Fruit fly (Drosophila melanogaster) whole organism, embryonic: ENCODE results near the gene CG14356.

Experiments used
- Aef1 ChIP-seq: fragments of 200-800 bp; sonication (Bioruptor generic); IDR thresholded peaks from 3 replicates; pipeline ENCODE4 v1.3.6; 2022; ENCODE audit warnings: missing biosample characterization, missing genetic modification characterization
- Atf-2 ChIP-seq: fragments of 200-800 bp; sonication (Bioruptor generic); optimal IDR thresholded peaks from 2 replicates; lab custom pipeline; 2016; ENCODE audit warnings: missing biosample characterization, missing genetic modification characterization
- CG10267 ChIP-seq: fragments of 200-800 bp; sonication (Bioruptor generic); optimal IDR thresholded peaks from 2 replicates; lab custom pipeline; 2018; ENCODE audit warnings: missing biosample characterization, mild to moderate bottlenecking, missing genetic modification characterization, moderate library complexity
- CG10321 ChIP-seq: fragments of 200-800 bp; sonication (Bioruptor generic); IDR thresholded peaks from 2 replicates; pipeline ENCODE4 v1.3.6; 2022; ENCODE audit warnings: missing biosample characterization, missing genetic modification characterization
- CG10462 ChIP-seq: fragments of 200-800 bp; sonication (Bioruptor generic); optimal IDR thresholded peaks from 2 replicates; lab custom pipeline; 2016; ENCODE audit warnings: missing biosample characterization, missing genetic modification characterization
- CG11398 ChIP-seq: fragments of 200-800 bp; sonication (Bioruptor generic); optimal IDR thresholded peaks from 2 replicates; lab custom pipeline; 2016; ENCODE audit warnings: missing biosample characterization, missing genetic modification characterization
- CG12391 ChIP-seq: fragments of 200-800 bp; sonication (Bioruptor generic); optimal IDR thresholded peaks from 3 replicates; lab custom pipeline; 2018; ENCODE audit warnings: missing biosample characterization, mild to moderate bottlenecking, missing genetic modification characterization, moderate library complexity
- CG13287 ChIP-seq: fragments of 200-800 bp; sonication (Bioruptor generic); IDR thresholded peaks from 2 replicates; pipeline ENCODE4 v1.3.6; 2022; ENCODE audit warnings: missing biosample characterization, missing genetic modification characterization; ENCODE audit not compliant: partially characterized antibody
- CG14014 ChIP-seq: fragments of 200-800 bp; sonication (Bioruptor generic); IDR thresholded peaks from 2 replicates; pipeline ENCODE4 v1.3.6; 2022; ENCODE audit warnings: missing biosample characterization, missing genetic modification characterization
- CG15269 ChIP-seq: fragments of 200-800 bp; sonication (Bioruptor generic); optimal IDR thresholded peaks from 2 replicates; lab custom pipeline; 2018; ENCODE audit warnings: missing biosample characterization, mild to moderate bottlenecking, missing genetic modification characterization, moderate library complexity
- CG16813 ChIP-seq: fragments of 200-800 bp; sonication (Bioruptor generic); IDR thresholded peaks from 3 replicates; pipeline ENCODE4 v1.3.6; 2022; ENCODE audit warnings: missing biosample characterization, missing genetic modification characterization; ENCODE audit not compliant: partially characterized antibody
- CG18599 ChIP-seq: fragments of 200-800 bp; sonication (Bioruptor generic); optimal IDR thresholded peaks from 3 replicates; lab custom pipeline; 2017; ENCODE audit warnings: missing biosample characterization, missing genetic modification characterization, mild to moderate bottlenecking, moderate library complexity, missing genetic modification reagents
- CG2199 ChIP-seq: fragments of 200-800 bp; sonication (Bioruptor generic); IDR thresholded peaks from 3 replicates; pipeline ENCODE4 v1.3.6; 2022; ENCODE audit warnings: missing biosample characterization, missing genetic modification characterization
- CG2678 ChIP-seq: fragments of 200-800 bp; sonication (Bioruptor generic); optimal IDR thresholded peaks from 3 replicates; lab custom pipeline; 2019; ENCODE audit warnings: missing biosample characterization, mild to moderate bottlenecking, missing genetic modification characterization, moderate library complexity
- CG2875 ChIP-seq: fragments of 200-800 bp; sonication (Bioruptor generic); optimal IDR thresholded peaks from 2 replicates; lab custom pipeline; 2017; ENCODE audit warnings: missing biosample characterization, mild to moderate bottlenecking, missing genetic modification characterization, missing genetic modification reagents
- CG32767 ChIP-seq: fragments of 200-800 bp; sonication (Bioruptor generic); IDR thresholded peaks from 2 replicates; pipeline ENCODE4 v1.3.6; 2022; ENCODE audit warnings: missing biosample characterization, missing genetic modification characterization
- CG34376 ChIP-seq: fragments of 200-800 bp; sonication (Bioruptor generic); optimal IDR thresholded peaks from 2 replicates; lab custom pipeline; 2018; ENCODE audit warnings: missing biosample characterization, mild to moderate bottlenecking, missing genetic modification characterization
- CG4404 ChIP-seq: fragments of 200-800 bp; sonication (Bioruptor generic); IDR thresholded peaks from 2 replicates; pipeline ENCODE4 v1.3.6; 2022; ENCODE audit warnings: missing biosample characterization, missing genetic modification characterization
- CG7357 ChIP-seq: fragments of 200-800 bp; sonication (Bioruptor generic); IDR thresholded peaks from 3 replicates; pipeline ENCODE4 v1.3.6; 2022; ENCODE audit warnings: missing biosample characterization, missing genetic modification characterization
- CG8089 ChIP-seq: fragments of 200-800 bp; sonication (Bioruptor generic); optimal IDR thresholded peaks from 3 replicates; lab custom pipeline; 2016; ENCODE audit warnings: missing biosample characterization, missing genetic modification characterization
- D19B ChIP-seq: fragments of 200-800 bp; sonication (Bioruptor generic); optimal IDR thresholded peaks from 2 replicates; lab custom pipeline; 2017; ENCODE audit warnings: missing biosample characterization, mild to moderate bottlenecking, missing genetic modification characterization
- Deaf1 ChIP-seq: fragments of 200-800 bp; optimal IDR thresholded peaks from 3 replicates; lab custom pipeline; 2019; ENCODE audit warnings: missing biosample characterization, mild to moderate bottlenecking, missing genetic modification characterization, moderate library complexity
- Ets65A ChIP-seq: fragments of 200-800 bp; sonication (Bioruptor generic); peaks from one replicate; lab custom pipeline; 2016; ENCODE audit warnings: missing biosample characterization, missing genetic modification characterization
- GATAe ChIP-seq: fragments of 200-800 bp; sonication (Bioruptor generic); conservative IDR thresholded peaks from 2 replicates; pipeline ENCODE4 v1.3.6; 2022; ENCODE audit warnings: missing biosample characterization, missing genetic modification characterization
- Hr39 ChIP-seq: fragments of >200 bp; optimal IDR thresholded peaks from 2 replicates; lab custom pipeline; 2017
- Med ChIP-seq: fragments of 200-800 bp; sonication (Bioruptor generic); peaks from one replicate; lab custom pipeline; 2016; ENCODE audit warnings: missing biosample characterization, missing genetic modification characterization, mild to moderate bottlenecking, inconsistent platforms, moderate library complexity
- Optix ChIP-seq: fragments of 200-800 bp; sonication (Bioruptor generic); IDR thresholded peaks from 3 replicates; pipeline ENCODE4 v1.3.6; 2022; ENCODE audit warnings: missing biosample characterization, missing genetic modification characterization
- PHDP ChIP-seq: fragments of 200-800 bp; sonication (Bioruptor generic); optimal IDR thresholded peaks from 3 replicates; lab custom pipeline; 2018; ENCODE audit warnings: missing biosample characterization, mild to moderate bottlenecking, missing genetic modification characterization, moderate library complexity
- Rfx ChIP-seq: fragments of 200-800 bp; sonication (Bioruptor generic); IDR thresholded peaks from 2 replicates; pipeline ENCODE4 v1.3.6; 2022; ENCODE audit warnings: missing biosample characterization, missing genetic modification characterization
- Sox100B ChIP-seq: fragments of 200-800 bp; sonication (Bioruptor generic); optimal IDR thresholded peaks from 3 replicates; lab custom pipeline; 2018; ENCODE audit warnings: missing biosample characterization, mild to moderate bottlenecking, missing genetic modification characterization
- Usf ChIP-seq: fragments of 200-800 bp; sonication (Bioruptor generic); optimal IDR thresholded peaks from 2 replicates; lab custom pipeline; 2017; ENCODE audit warnings: missing genotype, missing biosample characterization, missing genetic modification characterization
- Xbp1 ChIP-seq: fragments of 200-800 bp; sonication (Bioruptor generic); optimal IDR thresholded peaks from 3 replicates; lab custom pipeline; 2016; ENCODE audit warnings: missing biosample characterization, mild to moderate bottlenecking, missing genetic modification characterization
- bsh ChIP-seq, 2 experiments: fragments of 200-800 bp; sonication (Bioruptor generic); optimal IDR thresholded peaks; 2 replicates each; lab custom pipeline; 2017 to 2018; ENCODE audit warnings: mild to moderate bottlenecking in 2 of 2, missing biosample characterization in 2 of 2, missing genetic modification characterization in 2 of 2, moderate library complexity in 1 of 2
- cato ChIP-seq: fragments of 200-800 bp; sonication (Bioruptor generic); optimal IDR thresholded peaks from 2 replicates; lab custom pipeline; 2016; ENCODE audit warnings: missing biosample characterization, missing genetic modification characterization, borderline replicate concordance
- chinmo ChIP-seq: fragments of 200-800 bp; sonication (Bioruptor generic); IDR thresholded peaks from 4 replicates; pipeline ENCODE4 v1.3.6; 2022; ENCODE audit warnings: missing biosample characterization, missing genetic modification characterization; ENCODE audit not compliant: partially characterized antibody
- danr ChIP-seq: fragments of 200-800 bp; sonication (Bioruptor generic); IDR thresholded peaks from 2 replicates; pipeline ENCODE4 v1.3.6; 2022; ENCODE audit warnings: missing biosample characterization, missing genetic modification characterization
- esg ChIP-seq: fragments of 200-800 bp; sonication (Bioruptor generic); conservative IDR thresholded peaks from 2 replicates; pipeline ENCODE4 v1.3.6; 2022; ENCODE audit warnings: missing biosample characterization, missing genetic modification characterization
- eve ChIP-seq, 2 experiments: fragments of >200 bp; optimal IDR thresholded peaks; 2 replicates each; lab custom pipeline; 2017; ENCODE audit warnings: missing biosample characterization in 2 of 2, missing genetic modification characterization in 2 of 2
- gcm ChIP-seq: fragments of 200-800 bp; sonication (Bioruptor generic); optimal IDR thresholded peaks from 2 replicates; lab custom pipeline; 2019; ENCODE audit warnings: missing biosample characterization, mild to moderate bottlenecking, missing genetic modification characterization, moderate library complexity
- gsb-n ChIP-seq: fragments of 200-800 bp; sonication (Bioruptor generic); optimal IDR thresholded peaks from 3 replicates; lab custom pipeline; 2018; ENCODE audit warnings: missing biosample characterization, mild to moderate bottlenecking, missing genetic modification characterization
- lab ChIP-seq: fragments of 200-800 bp; sonication (Bioruptor generic); optimal IDR thresholded peaks from 3 replicates; lab custom pipeline; 2017; ENCODE audit warnings: missing biosample characterization, missing genetic modification characterization, mild to moderate bottlenecking, moderate library complexity, missing genetic modification reagents
- lov ChIP-seq, 2 experiments: fragments of 200-800 bp in 1 of 2; fragments of >200 bp in 1 of 2; sonication (Bioruptor generic) in 1 of 2; IDR thresholded peaks in 1 of 2; optimal IDR thresholded peaks in 1 of 2; 2 replicates in 1 of 2; 3 replicates in 1 of 2; pipeline versions ENCODE4 v1.3.6 to Lab custom; 2017 to 2022; ENCODE audit warnings: missing biosample characterization in 1 of 2, missing genetic modification characterization in 1 of 2
- onecut ChIP-seq: fragments of 200-800 bp; sonication (Bioruptor generic); IDR thresholded peaks from 2 replicates; pipeline ENCODE4 v1.3.6; 2022; ENCODE audit warnings: missing biosample characterization, missing genetic modification characterization
- pb ChIP-seq: fragments of 200-800 bp; sonication (Bioruptor generic); optimal IDR thresholded peaks from 3 replicates; lab custom pipeline; 2016; ENCODE audit warnings: missing biosample characterization, missing genetic modification characterization
- sens-2 ChIP-seq: fragments of 200-800 bp; sonication (Bioruptor generic); IDR thresholded peaks from 2 replicates; pipeline ENCODE4 v1.3.6; 2022; ENCODE audit warnings: missing biosample characterization, missing genetic modification characterization
- sima ChIP-seq: fragments of 200-800 bp; sonication (Bioruptor generic); optimal IDR thresholded peaks from 2 replicates; lab custom pipeline; 2016; ENCODE audit warnings: missing biosample characterization, missing genetic modification characterization
- sob ChIP-seq: fragments of 200-800 bp; sonication (Bioruptor generic); IDR thresholded peaks from 2 replicates; pipeline ENCODE4 v1.3.6; 2022; ENCODE audit warnings: missing biosample characterization, missing genetic modification characterization
- sug ChIP-seq: fragments of 200-800 bp; optimal IDR thresholded peaks from 2 replicates; lab custom pipeline; 2019; ENCODE audit warnings: missing biosample characterization, mild to moderate bottlenecking, missing genetic modification characterization, moderate library complexity
- vvl ChIP-seq: fragments of 200-800 bp; sonication (Bioruptor generic); IDR thresholded peaks from 2 replicates; pipeline ENCODE4 v1.3.6; 2022; ENCODE audit warnings: missing biosample characterization, missing genetic modification characterization
- z ChIP-seq: fragments of 200-800 bp; sonication (Bioruptor generic); IDR thresholded peaks from 3 replicates; pipeline ENCODE4 v1.3.6; 2022; ENCODE audit warnings: missing biosample characterization, missing genetic modification characterization

Gene CG14356

DNA sequence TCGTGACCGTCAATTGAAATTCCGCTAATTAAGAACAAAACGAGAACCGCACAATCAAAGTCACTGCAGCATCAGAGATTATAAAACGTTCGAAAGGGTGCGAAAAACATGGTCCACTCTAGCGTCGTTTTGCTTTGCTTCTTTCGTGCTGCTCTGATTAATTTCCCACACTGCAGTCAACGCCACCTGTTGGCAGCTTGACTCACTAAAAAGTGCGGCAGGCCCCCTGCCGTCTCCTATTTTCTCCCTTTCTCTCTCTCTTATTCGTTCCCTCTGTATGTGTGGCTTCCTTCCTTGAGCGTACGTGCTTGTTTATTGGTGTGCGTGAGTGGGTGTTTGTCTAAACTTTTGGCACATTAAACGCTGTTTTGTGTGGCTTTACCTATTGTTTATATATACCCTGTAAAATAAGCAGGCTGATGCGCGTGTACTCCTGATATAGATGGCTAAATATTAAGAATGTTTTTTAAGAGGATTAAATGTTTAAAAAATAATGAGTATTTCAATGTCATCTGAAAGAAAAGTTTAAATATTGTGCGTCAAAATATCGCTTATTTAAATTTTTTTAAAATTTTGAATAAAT is 33.3 kb downstream of the CG14356 start (continued):
- TF ChIP-seq Rfx (GFP tag; lab: Robert Waterston, UW) (peak; percentile 42), Hr39 (lab: Kevin White, UChicago) (no peak), CG2875 (no peak), D19B (GFP tag; lab: Kevin White, UChicago) (peak; percentile 69), gsb-n (tag; lab: Kevin White, UChicago) (no peak), CG10462 (no peak), cato (no peak), CG12391 (tag; lab: Kevin White, UChicago) (peak; percentile 14), sens-2 (GFP tag; lab: Robert Waterston, UW) (no peak), bsh (GFP tag; optimal IDR thresholded peaks at IDR 0.05; lab: Kevin White, UChicago) (no peak), CG18599 (GFP tag; lab: Kevin White, UChicago) (peak; percentile 8), danr (GFP tag; lab: Robert Waterston, UW) (no peak), Deaf1 (tag; lab: Kevin White, UChicago) (peak; percentile 28), Med (GFP tag; lab: Kevin White, UChicago) (peak; percentile 68), CG14014 (GFP tag; lab: Robert Waterston, UW) (peak; percentile 34; the same call in 1 of the 2 replicates), CG7357 (GFP tag; lab: Robert Waterston, UW) (no peak), CG13287 (GFP tag; lab: Robert Waterston, UW) (0 out of 2 replicates have a peak, but pooled peaks have one; percentile 8), sima (GFP tag; lab: Kevin White, UChicago) (no peak), CG10321 (GFP tag; lab: Robert Waterston, UW) (no peak), CG15269 (tag; lab: Kevin White, UChicago) (peak; percentile 0), sug (tag; lab: Kevin White, UChicago) (peak; percentile 21), GATAe (GFP tag; lab: Robert Waterston, UW) (no peak), esg (GFP tag; lab: Robert Waterston, UW) (no peak), lov (optimal IDR thresholded peaks at IDR 0.05; lab: Kevin White, UChicago) (no peak), lov (GFP tag; IDR thresholded peaks at IDR 0.05; lab: Robert Waterston, UW) (no peak), vvl (peak; percentile 39), CG11398 (no peak), CG8089 (GFP tag; lab: Kevin White, UChicago) (no peak), Atf-2 (peak; percentile 10), CG2678 (tag; lab: Kevin White, UChicago) (peak; percentile 20), eve (GFP tag; optimal IDR thresholded peaks at IDR 0.05; lab: Kevin White, UChicago) (no peak), pb (GFP tag; lab: Kevin White, UChicago) (peak; percentile 14), CG16813 (0 out of 3 replicates have a peak, but pooled peaks have one; percentile 7), Xbp1 (GFP tag; lab: Kevin White, UChicago) (peak; percentile 5), CG34376 (peak; percentile 8), CG4404 (GFP tag; lab: Robert Waterston, UW) (no peak), Usf (GFP tag; lab: Kevin White, UChicago) (no peak), onecut (no peak), lab (peak; percentile 29), sob (GFP tag; lab: Robert Waterston, UW) (0 out of 2 replicates have a peak, but pooled peaks have one; percentile 20), Ets65A (GFP tag; lab: Kevin White, UChicago) (peak; percentile 8), chinmo (peak; percentile 75; the same call in 2 of the 4 replicates), Sox100B (GFP tag; lab: Kevin White, UChicago) (peak; percentile 18), CG2199 (0 out of 3 replicates have a peak, but pooled peaks have one; percentile 64), PHDP (tag; lab: Kevin White, UChicago) (peak; percentile 8), z (GFP tag; lab: Robert Waterston, UW) (no peak), Aef1 (GFP tag; lab: Robert Waterston, UW) (no peak), CG10267 (tag; lab: Kevin White, UChicago) (no peak), CG32767 (GFP tag; lab: Robert Waterston, UW) (no peak), gcm (no peak), Optix (GFP tag; lab: Robert Waterston, UW) (peak; percentile 32; the same call in 1 of the 3 replicates)
